Worm (Caenorhabditis elegans) whole organism, young adult: ENCODE results near the gene srw-22.

Source experiments
- B0035.1 ChIP-seq: sonication (generic microtip); optimal IDR thresholded peaks from 2 replicates; lab custom pipeline; 2016; ENCODE audit warnings: missing genetic modification characterization, mild to moderate bottlenecking, missing compliant biosample characterization, missing genotype, missing genetic modification reagents
- B0336.3 ChIP-seq: fragments of 200-800 bp; sonication (Bioruptor generic); IDR thresholded peaks from 2 replicates; pipeline ENCODE4 v1.3.6; 2022; ENCODE audit warnings: missing genetic modification characterization, missing compliant biosample characterization
- F10E7.11 ChIP-seq: sonication (generic microtip); optimal IDR thresholded peaks from 2 replicates; lab custom pipeline; 2017; ENCODE audit warnings: mild to moderate bottlenecking, missing genetic modification characterization, moderate library complexity, missing compliant biosample characterization
- Y95B8A.8 ChIP-seq: fragments of 200-800 bp; sonication (Bioruptor generic); IDR thresholded peaks from 2 replicates; pipeline ENCODE4 v1.3.6; 2022; ENCODE audit warnings: missing genetic modification reagents, missing genetic modification characterization, missing compliant biosample characterization
- dpl-1 ChIP-seq: fragments of 150-350 bp; optimal IDR thresholded peaks from 2 replicates; lab custom pipeline; 2014; ENCODE audit warnings: missing biosample characterization, missing genetic modification reagents, missing genetic modification characterization
- hlh-12 ChIP-seq: sonication (generic microtip); optimal IDR thresholded peaks from 2 replicates; lab custom pipeline; 2016; ENCODE audit warnings: missing genetic modification characterization, missing compliant biosample characterization
- hmg-20 ChIP-seq: fragments of 200-800 bp; sonication (Bioruptor generic); IDR thresholded peaks from 2 replicates; pipeline ENCODE4 v1.3.6; 2022; ENCODE audit warnings: missing genetic modification reagents, missing genetic modification characterization, missing compliant biosample characterization
- lin-35 ChIP-seq, 3 experiments: fragments of 150-350 bp in 2 of 3; sonication (generic microtip) in 1 of 3; optimal IDR thresholded peaks; 2 replicates each; lab custom pipeline; 2014 to 2018; ENCODE audit warnings: missing biosample characterization in 3 of 3, missing genetic modification characterization in 3 of 3, missing genetic modification reagents in 3 of 3
- nfya-1 ChIP-seq: sonication (generic microtip); optimal IDR thresholded peaks from 2 replicates; lab custom pipeline; 2017; ENCODE audit warnings: antibody characterized with exemption, missing compliant biosample characterization, missing genetic modification characterization, borderline replicate concordance; ENCODE audit not compliant: insufficient read depth
- nhr-120 ChIP-seq: fragments of 200-800 bp; sonication (Bioruptor generic); IDR thresholded peaks from 2 replicates; pipeline ENCODE4 v1.3.6; 2022; ENCODE audit warnings: missing genetic modification characterization, missing compliant biosample characterization
- nhr-90 ChIP-seq: sonication (generic microtip); optimal IDR thresholded peaks from 2 replicates; lab custom pipeline; 2016; ENCODE audit warnings: missing genotype, mild to moderate bottlenecking, missing genetic modification characterization, missing compliant biosample characterization
- rcor-1 ChIP-seq: fragments of 200-800 bp; sonication (Bioruptor generic); IDR thresholded peaks from 2 replicates; pipeline ENCODE4 v1.3.6; 2022; ENCODE audit warnings: missing genetic modification reagents, missing genetic modification characterization, missing compliant biosample characterization
- snpc-1.3 ChIP-seq: sonication (generic microtip); optimal IDR thresholded peaks from 2 replicates; lab custom pipeline; 2017; ENCODE audit warnings: missing genetic modification characterization, mild to moderate bottlenecking, missing compliant biosample characterization, antibody characterized with exemption, moderate library complexity, missing genotype, missing genetic modification reagents; ENCODE audit not compliant: insufficient read depth
- ztf-3 ChIP-seq: fragments of 200-800 bp; sonication (Bioruptor generic); optimal IDR thresholded peaks from 2 replicates; lab custom pipeline; 2018; ENCODE audit warnings: mild to moderate bottlenecking, missing genetic modification characterization, missing compliant biosample characterization

DNA sequence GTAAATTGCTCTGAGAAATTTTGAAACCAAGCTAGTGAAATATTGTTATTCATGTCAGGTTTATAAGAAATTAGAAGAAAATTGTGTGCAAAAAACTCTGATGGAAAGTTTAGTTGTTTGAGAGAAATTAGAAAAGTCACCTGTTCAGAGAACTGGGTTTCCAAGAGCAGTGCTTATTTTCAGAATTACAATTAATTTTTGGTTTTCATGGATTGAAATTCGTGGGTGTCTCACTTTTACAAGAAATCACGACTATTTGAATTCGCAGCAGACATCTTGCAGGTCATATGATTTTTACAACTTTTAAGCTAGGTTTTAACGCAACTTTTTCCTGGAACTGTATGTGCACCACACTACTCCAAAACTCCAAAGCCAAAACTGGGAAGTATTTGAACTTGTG, 40.6 kb downstream of the srw-22 start, which contains the start of gene srz-10:
- TF ChIP-seq B0035.1 (tag; lab: Kevin White, UChicago) (no peak), nfya-1 (tag; lab: Kevin White, UChicago) (no peak), snpc-1.3 (tag; lab: Kevin White, UChicago) (no peak), hmg-20 (GFP tag; lab: Robert Waterston, UW) (no peak), nhr-120 (GFP tag; lab: Robert Waterston, UW) (no peak), B0336.3 (GFP tag; lab: Robert Waterston, UW) (no peak), rcor-1 (no peak), nhr-90 (tag; lab: Kevin White, UChicago) (no peak), F10E7.11 (no peak), lin-35 (GFP tag; optimal IDR thresholded peaks at IDR 0.05; lab: Kevin White, UChicago) (no peak), Y95B8A.8 (no peak), hlh-12 (tag; lab: Kevin White, UChicago) (no peak), ztf-3 (no peak), dpl-1 (GFP tag; lab: Kevin White, UChicago) (no peak)
